Fruit fly (Drosophila melanogaster): ENCODE measurements around the gene t-cup.

t-cup gene

dm6 chr2L:12467673-12468072 is 29.5 kb downstream of the t-cup start (continued):
- no peak for TF ChIP-seq CG8765 (GFP tag; IDR thresholded peaks at IDR 0.05)
- peak; percentile 6 for TF ChIP-seq pnt (GFP tag; optimal IDR thresholded peaks at IDR 0.05)
- no peak for TF ChIP-seq z (GFP tag; IDR thresholded peaks at IDR 0.05)
- TF ChIP-seq Gug (GFP tag; IDR thresholded peaks at IDR 0.05) = peak; percentile 55; the same call in 2 of the 4 replicates
- TF ChIP-seq CG11456 (GFP tag; IDR thresholded peaks at IDR 0.05) = peak; percentile 82
- TF ChIP-seq CG14441 (GFP tag; IDR thresholded peaks at IDR 0.05) = peak; percentile 72
- peak; percentile 84 for TF ChIP-seq CG12769 (tag; optimal IDR thresholded peaks at IDR 0.05)
- peak; percentile 14 for TF ChIP-seq CG6854 (GFP tag; optimal IDR thresholded peaks at IDR 0.05)
- peak; percentile 45 for TF ChIP-seq CG12299 (tag; optimal IDR thresholded peaks at IDR 0.05)
- peak; percentile 64; the same call in 1 of the 2 replicates for TF ChIP-seq gsb (GFP tag; IDR thresholded peaks at IDR 0.05)
- TF ChIP-seq Sox100B (GFP tag; optimal IDR thresholded peaks at IDR 0.05) = no peak
- peak; percentile 60 for TF ChIP-seq sug (tag; optimal IDR thresholded peaks at IDR 0.05)
- no peak for TF ChIP-seq Tbp (GFP tag; optimal IDR thresholded peaks at IDR 0.05)
- TF ChIP-seq CG1792 (GFP tag; optimal IDR thresholded peaks at IDR 0.05) = peak; percentile 35
- TF ChIP-seq CG11247 (GFP tag; IDR thresholded peaks at IDR 0.05) = peak; percentile 39; the same call in 1 of the 2 replicates
- peak; percentile 64 for TF ChIP-seq CG11085 (GFP tag; IDR thresholded peaks at IDR 0.05)
- no peak for TF ChIP-seq CG30431 (GFP tag; optimal IDR thresholded peaks at IDR 0.05)
- TF ChIP-seq CG12071 (GFP tag; optimal IDR thresholded peaks at IDR 0.05) = peak; percentile 24
- 0 out of 2 replicates have a peak, but pooled peaks have one; percentile 33 for TF ChIP-seq ranshi (GFP tag; IDR thresholded peaks at IDR 0.05)
- TF ChIP-seq stc (GFP tag; IDR thresholded peaks at IDR 0.05) = 0 out of 2 replicates have a peak, but pooled peaks have one; percentile 7
- TF ChIP-seq Lpt (GFP tag; optimal IDR thresholded peaks at IDR 0.05) = no peak
- TF ChIP-seq CG33557 (GFP tag; optimal IDR thresholded peaks at IDR 0.05) = no peak
- TF ChIP-seq NC2β (GFP tag; optimal IDR thresholded peaks at IDR 0.05) = no peak
- TF ChIP-seq PHDP (tag; optimal IDR thresholded peaks at IDR 0.05) = peak; percentile 54
- no peak for TF ChIP-seq CG5953 (GFP tag; IDR thresholded peaks at IDR 0.05)
- peak; percentile 50 for TF ChIP-seq CG13424 (tag; optimal IDR thresholded peaks at IDR 0.05)
- TF ChIP-seq CG18619 (GFP tag; optimal IDR thresholded peaks at IDR 0.05) = peak; percentile 40
- 0 out of 3 replicates have a peak, but pooled peaks have one; percentile 48 for TF ChIP-seq otp (GFP tag; IDR thresholded peaks at IDR 0.05)
- TF ChIP-seq gro (GFP tag; optimal IDR thresholded peaks at IDR 0.05) = peak; percentile 92
- TF ChIP-seq Trl (optimal IDR thresholded peaks at IDR 0.05) = no peak
- peak; percentile 38 for TF ChIP-seq Trl (GFP tag; optimal IDR thresholded peaks at IDR 0.05)
- peak; percentile 94 for TF ChIP-seq rib (GFP tag; IDR thresholded peaks at IDR 0.05)
- no peak for TF ChIP-seq CG2202 (tag; optimal IDR thresholded peaks at IDR 0.05)
- TF ChIP-seq grau (tag; optimal IDR thresholded peaks at IDR 0.05) = peak; percentile 60
- TF ChIP-seq CoRest (tag; optimal IDR thresholded peaks at IDR 0.05) = peak; percentile 50
- peak; percentile 77 for TF ChIP-seq row (GFP tag; IDR thresholded peaks at IDR 0.05)
- TF ChIP-seq sima (GFP tag; optimal IDR thresholded peaks at IDR 0.05) = no peak
- no peak for TF ChIP-seq CkIIα-i1 (GFP tag; IDR thresholded peaks at IDR 0.05)
- TF ChIP-seq gem (tag; optimal IDR thresholded peaks at IDR 0.05) = peak; percentile 51
- TF ChIP-seq CG31224 (GFP tag; IDR thresholded peaks at IDR 0.05) = peak; percentile 70
- no peak for TF ChIP-seq CG9437 (GFP tag; optimal IDR thresholded peaks at IDR 0.05)
- no peak for TF ChIP-seq az2 (GFP tag; optimal IDR thresholded peaks at IDR 0.05)
- TF ChIP-seq bowl (GFP tag; IDR thresholded peaks at IDR 0.05) = peak; percentile 21; the same call in 1 of the 2 replicates
- TF ChIP-seq CG18764 (GFP tag; optimal IDR thresholded peaks at IDR 0.05) = no peak
- peak; percentile 43; the same call in 1 of the 2 replicates for TF ChIP-seq CG14014 (GFP tag; IDR thresholded peaks at IDR 0.05)
- peak; percentile 7; the same call in 1 of the 2 replicates for TF ChIP-seq CG4730 (GFP tag; IDR thresholded peaks at IDR 0.05)
- peak; percentile 59; the same call in 1 of the 2 replicates for TF ChIP-seq sob (GFP tag; IDR thresholded peaks at IDR 0.05)
- no peak for TF ChIP-seq BEAF-32 (GFP tag; optimal IDR thresholded peaks at IDR 0.05)
- TF ChIP-seq jing (GFP tag; optimal IDR thresholded peaks at IDR 0.05) = no peak
- TF ChIP-seq CG7372 (GFP tag; IDR thresholded peaks at IDR 0.05) = no peak
- TF ChIP-seq CG32767 (GFP tag; IDR thresholded peaks at IDR 0.05) = no peak
- TF ChIP-seq mirr (GFP tag; optimal IDR thresholded peaks at IDR 0.05) = peak; percentile 68
- TF ChIP-seq NC2α (GFP tag; optimal IDR thresholded peaks at IDR 0.05) = no peak
